Worm (Caenorhabditis elegans) whole organism, early embryonic: ENCODE measurements around the gene F21D9.4.

ENCODE experiments used
- B0310.2 ChIP-seq: sonication (generic microtip); optimal IDR thresholded peaks from 2 replicates; lab custom pipeline; 2016; ENCODE audit warnings: mild to moderate bottlenecking, missing genetic modification characterization, missing compliant biosample characterization
- F13C5.2 ChIP-seq: sonication (generic microtip); optimal IDR thresholded peaks from 2 replicates; lab custom pipeline; 2017; ENCODE audit warnings: mild to moderate bottlenecking, missing genetic modification characterization, inconsistent platforms, missing compliant biosample characterization
- aly-1 ChIP-seq: sonication (generic microtip); optimal IDR thresholded peaks from 2 replicates; lab custom pipeline; 2016; ENCODE audit warnings: missing genetic modification characterization, missing compliant biosample characterization
- ama-1 ChIP-seq: fragments of 150-350 bp; optimal IDR thresholded peaks from 2 replicates; lab custom pipeline; 2014
- ceh-13 ChIP-seq: fragments of 200-800 bp; sonication (Bioruptor generic); optimal IDR thresholded peaks from 2 replicates; lab custom pipeline; 2018; ENCODE audit warnings: mild to moderate bottlenecking, missing genetic modification characterization, missing compliant biosample characterization
- ceh-36 ChIP-seq: sonication (generic microtip); optimal IDR thresholded peaks from 2 replicates; lab custom pipeline; 2016; ENCODE audit warnings: missing genetic modification characterization, inconsistent platforms, missing compliant biosample characterization
- ets-7 ChIP-seq: sonication (generic microtip); optimal IDR thresholded peaks from 2 replicates; lab custom pipeline; 2016; ENCODE audit warnings: missing genotype, missing genetic modification characterization, missing compliant biosample characterization
- flt-1 ChIP-seq: fragments of 200-800 bp; sonication (Bioruptor generic); IDR thresholded peaks from 2 replicates; pipeline ENCODE4 v1.3.6; 2022; ENCODE audit warnings: missing genetic modification characterization, missing compliant biosample characterization
- hmbx-1 ChIP-seq: sonication (generic microtip); optimal IDR thresholded peaks from 2 replicates; lab custom pipeline; 2016; ENCODE audit warnings: mild to moderate bottlenecking, missing genetic modification characterization, missing compliant biosample characterization
- hmg-4 ChIP-seq: fragments of 200-800 bp; sonication (Bioruptor generic); optimal IDR thresholded peaks from 2 replicates; lab custom pipeline; 2018; ENCODE audit warnings: mild to moderate bottlenecking, missing genetic modification characterization, missing compliant biosample characterization
- hnd-1 ChIP-seq: sonication (generic microtip); optimal IDR thresholded peaks from 2 replicates; lab custom pipeline; 2016; ENCODE audit warnings: missing genetic modification characterization, missing compliant biosample characterization
- pes-1 ChIP-seq: fragments of 200-800 bp; sonication (Bioruptor generic); IDR thresholded peaks from 2 replicates; pipeline ENCODE4 v1.3.6; 2022; ENCODE audit warnings: missing genetic modification reagents, missing genetic modification characterization, missing compliant biosample characterization
- scrt-1 ChIP-seq: fragments of 200-800 bp; sonication (Bioruptor generic); IDR thresholded peaks from 2 replicates; pipeline ENCODE4 v1.3.6; 2022; ENCODE audit warnings: missing genetic modification characterization, missing compliant biosample characterization
- sea-1 ChIP-seq: fragments of 200-800 bp; sonication (Bioruptor generic); conservative IDR thresholded peaks from 2 replicates; pipeline ENCODE4 v1.3.6; 2022; ENCODE audit warnings: missing genetic modification characterization, missing compliant biosample characterization
- tbx-11 ChIP-seq: fragments of 200-800 bp; sonication (Bioruptor generic); IDR thresholded peaks from 2 replicates; pipeline ENCODE4 v1.3.6; 2022; ENCODE audit warnings: missing genetic modification characterization, missing compliant biosample characterization
- tbx-37 ChIP-seq: fragments of 200-800 bp; sonication (Bioruptor generic); conservative IDR thresholded peaks from 2 replicates; pipeline ENCODE4 v1.3.6; 2022; ENCODE audit warnings: missing genetic modification reagents, missing genetic modification characterization, missing compliant biosample characterization
- tra-4 ChIP-seq: sonication (generic microtip); optimal IDR thresholded peaks from 2 replicates; lab custom pipeline; 2017; ENCODE audit warnings: missing genetic modification characterization, missing compliant biosample characterization

F21D9.4 gene

DNA sequence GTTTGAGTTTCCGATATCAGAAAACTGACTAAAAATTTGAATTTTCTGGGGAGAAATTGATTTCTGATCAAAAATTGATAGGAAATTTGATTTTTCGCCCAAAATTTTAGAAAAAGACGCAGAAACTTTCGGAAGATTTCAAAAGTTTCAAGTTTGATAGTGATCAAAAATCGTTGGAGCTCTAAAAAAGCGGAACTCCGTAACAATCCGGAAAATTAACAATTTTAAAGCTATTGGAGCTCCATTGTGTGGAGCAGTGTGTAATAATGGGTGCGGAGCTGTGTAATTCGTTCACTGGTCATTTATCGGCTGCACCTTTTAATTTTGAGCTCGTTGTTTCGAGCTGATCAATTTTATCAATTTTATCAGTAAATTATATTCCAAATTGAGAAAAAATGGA lies at the start of gene F21D9.4:
Gene F21D9.4 (plus strand): TSS at position 301 of the 400 bp plus-strand sequence.
- TF ChIP-seq ama-1 (lab: Kevin White, UChicago) (no peak), B0310.2 (tag; lab: Kevin White, UChicago) (no peak), flt-1 (GFP tag; lab: Robert Waterston, UW) (no peak), ceh-13 (GFP tag; lab: Kevin White, UChicago) (no peak)

- TF ChIP-seq ets-7 (tag; lab: Kevin White, UChicago) (no peak), tra-4 (no peak), ceh-36 (tag; lab: Kevin White, UChicago) (no peak), F13C5.2 (no peak), sea-1 (GFP tag; lab: Robert Waterston, UW) (no peak), tbx-37 (GFP tag; lab: Robert Waterston, UW) (no peak), hmbx-1 (tag; lab: Kevin White, UChicago) (no peak), scrt-1 (GFP tag; lab: Robert Waterston, UW) (no peak), hnd-1 (tag; lab: Kevin White, UChicago) (no peak), pes-1 (no peak)
These were observed 48.2 kb upstream of the F21D9.4 start for ce11 chrV:19205450-19205849.

DNA sequence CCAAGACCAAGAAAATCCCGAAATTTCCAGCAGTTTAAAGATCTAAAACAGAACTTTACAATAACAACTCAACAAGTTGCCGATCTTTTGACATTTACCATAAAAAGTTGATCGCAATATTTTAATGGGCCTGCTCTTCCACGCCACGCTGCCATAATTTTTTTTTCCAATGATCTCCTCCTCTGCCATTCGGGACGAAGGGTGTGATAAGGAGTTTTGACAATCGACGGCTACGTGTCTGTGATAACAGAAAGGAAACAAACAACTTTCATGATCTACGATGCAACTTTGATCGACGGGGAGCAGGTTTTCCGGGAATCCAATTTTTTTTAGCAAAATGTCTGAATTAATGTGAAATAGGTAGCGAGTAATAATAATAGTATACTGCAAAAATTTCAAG lies 46.7 kb upstream of the F21D9.4 start:
- TF ChIP-seq ceh-13 (GFP tag; lab: Kevin White, UChicago), result no peak
- TF ChIP-seq hmbx-1 (tag; lab: Kevin White, UChicago), result no peak
- TF ChIP-seq B0310.2 (tag; lab: Kevin White, UChicago), result no peak
- TF ChIP-seq tbx-37 (GFP tag; lab: Robert Waterston, UW), result no peak
- no peak for TF ChIP-seq ets-7 (tag; lab: Kevin White, UChicago)
- no peak for TF ChIP-seq pes-1
- no peak for TF ChIP-seq F13C5.2
- no peak for TF ChIP-seq flt-1 (GFP tag; lab: Robert Waterston, UW)

DNA sequence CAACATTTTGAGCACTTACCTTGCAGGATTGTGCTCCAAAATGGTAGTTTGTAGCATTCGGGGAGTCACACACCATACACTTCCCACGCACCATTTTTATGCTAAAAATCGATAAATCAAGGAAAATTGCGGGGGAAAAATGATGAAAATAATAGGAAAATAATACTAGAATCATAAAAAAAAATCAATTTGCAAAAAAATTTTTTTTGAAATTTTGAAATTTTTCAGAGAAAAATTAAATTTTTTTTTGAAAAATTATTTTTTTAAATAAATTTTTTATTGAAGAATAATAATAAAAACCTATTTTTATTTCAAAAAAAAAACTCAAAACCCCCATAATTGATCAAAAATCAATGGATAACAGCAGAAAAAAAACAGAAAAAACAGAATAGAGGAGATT lies 41.8 kb upstream of the F21D9.4 start, which contains the start of gene nhr-79:
Gene nhr-79 (minus strand): TSS at position 101 of the 400 bp plus-strand sequence.
- TF ChIP-seq B0310.2 (tag; lab: Kevin White, UChicago), result no peak
- TF ChIP-seq ceh-13 (GFP tag; lab: Kevin White, UChicago), result no peak
- no peak for TF ChIP-seq flt-1 (GFP tag; lab: Robert Waterston, UW)
- no peak for TF ChIP-seq hmg-4 (GFP tag; lab: Kevin White, UChicago)
- no peak for TF ChIP-seq hnd-1 (tag; lab: Kevin White, UChicago)
- TF ChIP-seq tbx-11, result no peak
- no peak for TF ChIP-seq tra-4
- TF ChIP-seq sea-1 (GFP tag; lab: Robert Waterston, UW), result no peak
- no peak for TF ChIP-seq tbx-37 (GFP tag; lab: Robert Waterston, UW)
- TF ChIP-seq scrt-1 (GFP tag; lab: Robert Waterston, UW), result no peak
- no peak for TF ChIP-seq ceh-36 (tag; lab: Kevin White, UChicago)
- no peak for TF ChIP-seq pes-1
- no peak for TF ChIP-seq hmbx-1 (tag; lab: Kevin White, UChicago)
- no peak for TF ChIP-seq ets-7 (tag; lab: Kevin White, UChicago)
- no peak for TF ChIP-seq aly-1
- no peak for TF ChIP-seq F13C5.2
- no peak for TF ChIP-seq ama-1 (lab: Kevin White, UChicago)

ce11 chrV:19212354-19212753 lies 41.3 kb upstream of the F21D9.4 start:
- no peak for TF ChIP-seq hnd-1 (tag; lab: Kevin White, UChicago)
- no peak for TF ChIP-seq tra-4
- no peak for TF ChIP-seq flt-1 (GFP tag; lab: Robert Waterston, UW)
- TF ChIP-seq aly-1, result no peak
- no peak for TF ChIP-seq tbx-37 (GFP tag; lab: Robert Waterston, UW)
- TF ChIP-seq hmbx-1 (tag; lab: Kevin White, UChicago), result no peak
- TF ChIP-seq ama-1 (lab: Kevin White, UChicago), result no peak
- no peak for TF ChIP-seq ets-7 (tag; lab: Kevin White, UChicago)
- TF ChIP-seq hmg-4 (GFP tag; lab: Kevin White, UChicago), result no peak
- TF ChIP-seq sea-1 (GFP tag; lab: Robert Waterston, UW), result no peak
- no peak for TF ChIP-seq ceh-36 (tag; lab: Kevin White, UChicago)
- no peak for TF ChIP-seq pes-1
- TF ChIP-seq tbx-11, result no peak
- TF ChIP-seq ceh-13 (GFP tag; lab: Kevin White, UChicago), result no peak

ce11 chrV:19217104-19217503 lies 36.5 kb upstream of the F21D9.4 start, which contains the start of gene srr-2:
TSS of gene srr-2 (minus strand) at chrV:19217176.
- TF ChIP-seq flt-1 (GFP tag; lab: Robert Waterston, UW) (no peak), ceh-36 (tag; lab: Kevin White, UChicago) (no peak), hmg-4 (GFP tag; lab: Kevin White, UChicago) (no peak), ceh-13 (GFP tag; lab: Kevin White, UChicago) (no peak)

DNA sequence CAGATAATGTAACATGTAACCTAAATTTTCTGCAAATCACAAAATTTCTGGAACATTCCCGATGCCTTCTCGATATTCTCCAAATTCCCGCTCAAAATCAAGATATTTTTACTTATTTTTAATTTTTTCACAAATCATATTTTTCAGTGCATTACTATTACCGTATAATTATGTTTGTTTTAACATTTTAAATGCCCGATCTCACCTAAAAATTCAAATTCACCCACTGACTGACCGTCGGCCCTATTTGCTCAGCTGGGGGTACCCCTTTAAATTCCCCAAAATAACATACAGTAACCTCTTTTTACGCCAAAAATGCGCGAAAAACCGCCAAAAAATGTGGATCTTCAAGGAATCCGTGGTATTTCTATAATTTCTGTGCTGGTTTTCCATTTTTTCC lies 35.9 kb upstream of the F21D9.4 start, which contains the start of gene oac-49:
Gene oac-49 (plus strand): TSS at position 301 of the 400 bp plus-strand sequence.
- TF ChIP-seq sea-1 (GFP tag; lab: Robert Waterston, UW), result no peak
- TF ChIP-seq ama-1 (lab: Kevin White, UChicago), result no peak
- TF ChIP-seq tbx-37 (GFP tag; lab: Robert Waterston, UW), result no peak
- no peak for TF ChIP-seq ceh-13 (GFP tag; lab: Kevin White, UChicago)
- TF ChIP-seq flt-1 (GFP tag; lab: Robert Waterston, UW), result no peak
- TF ChIP-seq B0310.2 (tag; lab: Kevin White, UChicago), result no peak
- TF ChIP-seq tra-4, result no peak
- no peak for TF ChIP-seq hmg-4 (GFP tag; lab: Kevin White, UChicago)
- no peak for TF ChIP-seq aly-1
- no peak for TF ChIP-seq hnd-1 (tag; lab: Kevin White, UChicago)
- no peak for TF ChIP-seq tbx-11
- TF ChIP-seq scrt-1 (GFP tag; lab: Robert Waterston, UW), result no peak
- no peak for TF ChIP-seq F13C5.2
- TF ChIP-seq ceh-36 (tag; lab: Kevin White, UChicago), result no peak
- TF ChIP-seq ets-7 (tag; lab: Kevin White, UChicago), result no peak
- no peak for TF ChIP-seq hmbx-1 (tag; lab: Kevin White, UChicago)
- no peak for TF ChIP-seq pes-1
